Worm (Caenorhabditis elegans): ENCODE measurements around the gene H03G16.5.

H03G16.5 gene

DNA sequence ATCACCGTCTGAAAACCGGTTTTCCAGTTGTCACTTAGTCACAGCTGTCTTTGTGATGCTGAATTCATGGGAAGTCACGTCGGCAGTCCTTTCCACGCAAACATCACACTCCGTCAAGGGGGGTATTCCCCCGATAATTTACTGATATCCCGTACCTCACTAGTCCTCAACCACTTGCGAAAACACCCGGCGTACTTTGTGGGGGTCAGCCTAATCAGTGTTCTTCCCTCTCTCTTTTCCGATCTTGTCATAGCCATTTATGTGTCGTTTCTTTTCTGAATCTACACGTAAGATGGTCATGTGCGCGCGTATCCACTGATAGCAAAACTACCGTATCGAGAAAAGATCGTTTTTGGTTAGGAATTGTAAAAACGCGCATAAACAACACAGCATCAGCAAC is 22.8 kb upstream of the H03G16.5 start:
- TF ChIP-seq F26F4.8 (GFP tag; conservative IDR thresholded peaks at IDR 0.05) (no peak), gei-8 (GFP tag; optimal IDR thresholded peaks at IDR 0.05) (peak; percentile 10), F44E2.7 (GFP tag; IDR thresholded peaks at IDR 0.05) (no peak), mxl-3 (GFP tag; optimal IDR thresholded peaks at IDR 0.05) (peak; percentile 57), unc-62 (GFP tag; optimal IDR thresholded peaks at IDR 0.05 in 1 of 2) (peak in 1 of 2 experiments; percentile 59), unc-62 (tag; optimal IDR thresholded peaks at IDR 0.05) (no peak), ceh-20 (GFP tag; IDR thresholded peaks at IDR 0.05) (no peak), dmd-6 (GFP tag; IDR thresholded peaks at IDR 0.05) (peak; percentile 28), lsy-2 (tag; optimal IDR thresholded peaks at IDR 0.05) (peak in 1 of 2 experiments; percentile 22), aha-1 (tag) (peak; percentile 97), ztf-11 (tag; optimal IDR thresholded peaks at IDR 0.05) (no peak), daf-8 (GFP tag; IDR thresholded peaks at IDR 0.05) (no peak), nhr-48 (tag; optimal IDR thresholded peaks at IDR 0.05) (peak; percentile 90), hlh-30 (tag; optimal IDR thresholded peaks at IDR 0.05; ENCODE audit: insufficient read depth) (peak; percentile 55), ctbp-1 (GFP tag; IDR thresholded peaks at IDR 0.05) (no peak), lim-7 (GFP tag; IDR thresholded peaks at IDR 0.05) (no peak), saeg-2 (GFP tag; IDR thresholded peaks at IDR 0.05) (no peak), dve-1 (tag; optimal IDR thresholded peaks at IDR 0.05; ENCODE audit: insufficient read depth) (no peak), nhr-111 (GFP tag; optimal IDR thresholded peaks at IDR 0.05) (no peak), hlh-11 (tag; optimal IDR thresholded peaks at IDR 0.05) (peak; percentile 75), unc-130 (GFP tag; optimal IDR thresholded peaks at IDR 0.05) (no peak), nhr-28 (tag; optimal IDR thresholded peaks at IDR 0.05) (peak; percentile 43), nhr-25 (tag; optimal IDR thresholded peaks at IDR 0.05; ENCODE audit: borderline replicate concordance, insufficient read depth) (no peak), mes-2 (tag; optimal IDR thresholded peaks at IDR 0.05; ENCODE audit: poor library complexity, severe bottlenecking) (no peak), zip-11 (GFP tag; IDR thresholded peaks at IDR 0.05) (no peak), mdl-1 (tag; optimal IDR thresholded peaks at IDR 0.05) (peak; percentile 47 to 56), F10B5.3 (tag; optimal IDR thresholded peaks at IDR 0.05) (no peak), hif-1 (tag; optimal IDR thresholded peaks at IDR 0.05) (peak; percentile 18 to 73), ztf-7 (tag; optimal IDR thresholded peaks at IDR 0.05) (no peak)

DNA sequence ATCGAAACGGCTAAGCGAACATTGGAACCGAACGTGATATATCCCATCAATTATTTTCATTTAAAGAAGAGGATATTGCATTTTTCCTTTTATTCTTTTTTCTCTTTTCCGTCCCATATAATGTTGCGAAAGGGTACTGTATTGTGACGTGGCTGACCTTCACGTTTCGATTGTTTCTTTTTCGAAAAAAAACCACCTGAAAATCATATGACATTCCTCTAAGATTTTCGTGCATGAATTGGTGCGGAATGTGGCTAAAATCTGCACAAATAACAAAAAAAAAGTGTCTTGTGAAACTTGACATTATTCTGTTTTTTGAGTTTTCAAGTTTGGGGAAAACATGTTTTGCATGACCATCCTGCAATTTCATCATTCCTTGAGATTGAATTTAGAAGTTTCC is 21.6 kb upstream of the H03G16.5 start:
- TF ChIP-seq nhr-11 (tag; optimal IDR thresholded peaks at IDR 0.05) = no peak
- TF ChIP-seq ztf-11 (tag; optimal IDR thresholded peaks at IDR 0.05) = no peak
- peak; percentile 98 for TF ChIP-seq aha-1 (tag)

DNA sequence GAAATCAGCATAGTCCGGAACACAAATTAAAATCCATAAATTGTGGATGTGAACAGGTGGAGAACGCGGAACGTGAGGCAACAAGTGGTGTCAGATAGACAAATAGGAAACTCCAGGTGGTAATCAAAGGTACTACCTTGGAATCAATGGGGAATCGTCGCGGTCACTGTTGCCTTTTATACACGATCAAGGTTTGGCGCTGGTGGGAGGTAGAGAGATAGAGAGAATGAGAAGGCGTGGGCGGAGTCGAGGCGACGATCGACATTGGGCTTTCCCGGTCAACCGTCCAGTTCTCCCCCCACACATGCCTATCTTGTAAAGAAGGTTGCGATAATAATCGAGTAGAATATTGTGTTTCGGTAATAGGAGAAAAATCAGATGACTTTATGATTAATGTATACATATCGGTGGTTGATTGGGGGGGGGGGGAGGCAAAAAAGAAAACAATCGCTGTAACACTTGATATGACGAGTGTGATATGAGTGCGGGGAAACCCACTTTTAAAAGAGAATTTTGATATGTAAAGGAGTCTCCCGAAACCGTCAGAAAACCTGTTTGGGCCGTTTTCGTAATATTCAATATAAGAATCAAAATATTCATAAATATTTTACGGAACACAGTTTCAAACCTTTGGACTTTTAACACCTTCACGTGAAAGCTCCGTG is 21.1 kb upstream of the H03G16.5 start, which contains the start of the genes H40L08.8, H40L08.2 and H40L08.7:
H40L08.8 (minus strand) TSS at position 37 of the 665 bp plus-strand sequence.
H40L08.2 (minus strand) TSS at position 148 of the 665 bp plus-strand sequence.
H40L08.7 (minus strand) TSS at position 148 of the 665 bp plus-strand sequence.
- TF ChIP-seq unc-39 (tag; optimal IDR thresholded peaks at IDR 0.05) (no peak), mdl-1 (tag; optimal IDR thresholded peaks at IDR 0.05) (peak; percentile 42 to 47), hlh-11 (tag; optimal IDR thresholded peaks at IDR 0.05) (peak; percentile 49), dmd-6 (GFP tag; IDR thresholded peaks at IDR 0.05) (peak; percentile 16; the same call in 1 of the 2 replicates), madf-5 (GFP tag; IDR thresholded peaks at IDR 0.05) (no peak), ama-1 (optimal IDR thresholded peaks at IDR 0.05) (peak; percentile 97), lin-29 (GFP tag; IDR thresholded peaks at IDR 0.05) (no peak), zag-1 (tag; optimal IDR thresholded peaks at IDR 0.05) (no peak), tra-1 (GFP tag; IDR thresholded peaks at IDR 0.05) (no peak), unc-62 (GFP tag; optimal IDR thresholded peaks at IDR 0.05 in 1 of 2) (peak in 1 of 2 experiments; percentile 72), unc-62 (tag; optimal IDR thresholded peaks at IDR 0.05) (no peak), nhr-25 (tag; optimal IDR thresholded peaks at IDR 0.05; ENCODE audit: borderline replicate concordance, insufficient read depth) (peak; percentile 56), aha-1 (tag) (peak; percentile 98), mxl-3 (GFP tag; optimal IDR thresholded peaks at IDR 0.05) (peak; percentile 45), nhr-48 (tag; optimal IDR thresholded peaks at IDR 0.05) (peak; percentile 63), ceh-20 (GFP tag; IDR thresholded peaks at IDR 0.05) (no peak), hlh-30 (tag; optimal IDR thresholded peaks at IDR 0.05; ENCODE audit: insufficient read depth) (peak; percentile 56)
